Worm (Caenorhabditis elegans): ENCODE data around the gene srh-67.

Gene srh-67

DNA sequence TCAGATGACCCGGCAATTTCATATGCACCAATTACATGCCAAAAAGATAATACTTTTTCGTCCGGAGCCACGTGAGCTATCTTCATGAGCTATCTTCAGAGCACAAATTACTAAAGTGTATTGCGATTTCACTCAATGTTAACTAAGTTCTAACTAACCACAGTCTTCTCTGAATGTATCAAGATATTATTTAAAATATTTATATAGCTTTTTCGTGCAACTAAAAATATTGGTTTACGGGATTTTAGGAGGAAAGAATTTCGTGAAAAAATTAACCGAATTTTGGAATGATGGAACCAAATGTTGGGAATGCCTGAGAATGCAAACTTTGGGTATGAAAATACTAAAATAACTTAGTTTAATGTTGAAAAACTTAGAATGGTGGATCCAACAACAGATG lies 38.8 kb downstream of the srh-67 start, which contains the start of gene F49C5.16:
TSS of gene F49C5.16 (plus strand) at position 301 of the 400 bp plus-strand sequence.
- TF ChIP-seq lin-38 (GFP tag; IDR thresholded peaks at IDR 0.05) (no peak), T26A8.4 (GFP tag; IDR thresholded peaks at IDR 0.05) (no peak), madf-5 (GFP tag; IDR thresholded peaks at IDR 0.05) (no peak), aha-1 (tag) (no peak), nhr-28 (tag; optimal IDR thresholded peaks at IDR 0.05) (no peak), ces-1 (GFP tag; optimal IDR thresholded peaks at IDR 0.05) (no peak), mdt-29 (GFP tag; IDR thresholded peaks at IDR 0.05) (no peak), egl-43 (GFP tag; IDR thresholded peaks at IDR 0.05) (no peak), dmd-8 (GFP tag; IDR thresholded peaks at IDR 0.05) (no peak), spr-3 (GFP tag; optimal IDR thresholded peaks at IDR 0.05) (no peak), Y105C5A.15 (GFP tag; IDR thresholded peaks at IDR 0.05) (no peak), nhr-76 (tag; optimal IDR thresholded peaks at IDR 0.05) (no peak), lim-7 (GFP tag; IDR thresholded peaks at IDR 0.05) (no peak), zfp-2 (tag; optimal IDR thresholded peaks at IDR 0.05) (no peak), nhr-41 (GFP tag; IDR thresholded peaks at IDR 0.05) (no peak)

DNA sequence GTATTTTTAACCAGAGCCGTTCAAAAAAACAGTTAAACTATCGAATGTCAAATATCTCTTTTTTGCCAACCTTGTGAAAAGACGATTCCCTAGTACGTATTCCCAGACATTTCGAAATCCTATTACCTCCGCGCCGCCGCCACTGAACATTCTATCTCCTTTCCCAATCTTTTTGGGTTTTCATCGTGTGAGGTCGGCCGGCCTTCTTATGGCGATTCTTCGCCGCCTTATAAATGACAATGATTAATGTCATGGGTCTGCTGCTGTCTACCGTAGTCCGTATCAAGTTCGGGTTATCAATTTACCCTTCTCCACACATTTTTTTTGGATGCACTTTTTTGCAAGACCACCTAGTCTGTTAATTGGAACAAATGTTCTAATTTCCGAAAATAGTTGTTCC lies 40.9 kb downstream of the srh-67 start:
- TF ChIP-seq lim-7 (GFP tag; IDR thresholded peaks at IDR 0.05) (no peak), cey-2 (tag; optimal IDR thresholded peaks at IDR 0.05; ENCODE audit: borderline replicate concordance, insufficient read depth) (peak; percentile 16), unc-62 (GFP tag; optimal IDR thresholded peaks at IDR 0.05 in 1 of 2) (peak in 1 of 2 experiments; percentile 80), unc-62 (tag; optimal IDR thresholded peaks at IDR 0.05) (no peak), nhr-77 (tag; optimal IDR thresholded peaks at IDR 0.05) (no peak), D1046.2 (GFP tag; IDR thresholded peaks at IDR 0.05) (no peak), attf-4 (tag; optimal IDR thresholded peaks at IDR 0.05) (no peak), nhr-11 (tag; optimal IDR thresholded peaks at IDR 0.05) (no peak), tra-1 (GFP tag; IDR thresholded peaks at IDR 0.05) (0 out of 2 replicates have a peak, but pooled peaks have one; percentile 24), madf-9 (GFP tag; conservative IDR thresholded peaks at IDR 0.05) (no peak), lin-15B (tag; optimal IDR thresholded peaks at IDR 0.05) (no peak), dpl-1 (GFP tag; optimal IDR thresholded peaks at IDR 0.05) (no peak), nhr-28 (tag; optimal IDR thresholded peaks at IDR 0.05) (peak; percentile 47), ceh-44 (GFP tag; IDR thresholded peaks at IDR 0.05) (no peak), spr-3 (GFP tag; optimal IDR thresholded peaks at IDR 0.05) (no peak), ama-1 (optimal IDR thresholded peaks at IDR 0.05) (no peak), aha-1 (tag) (peak; percentile 78), daf-16 (GFP tag; optimal IDR thresholded peaks at IDR 0.05) (no peak), daf-16 (tag; optimal IDR thresholded peaks at IDR 0.05) (no peak), dmd-6 (GFP tag; IDR thresholded peaks at IDR 0.05) (no peak), T20F7.1 (GFP tag; optimal IDR thresholded peaks at IDR 0.05) (no peak)

DNA sequence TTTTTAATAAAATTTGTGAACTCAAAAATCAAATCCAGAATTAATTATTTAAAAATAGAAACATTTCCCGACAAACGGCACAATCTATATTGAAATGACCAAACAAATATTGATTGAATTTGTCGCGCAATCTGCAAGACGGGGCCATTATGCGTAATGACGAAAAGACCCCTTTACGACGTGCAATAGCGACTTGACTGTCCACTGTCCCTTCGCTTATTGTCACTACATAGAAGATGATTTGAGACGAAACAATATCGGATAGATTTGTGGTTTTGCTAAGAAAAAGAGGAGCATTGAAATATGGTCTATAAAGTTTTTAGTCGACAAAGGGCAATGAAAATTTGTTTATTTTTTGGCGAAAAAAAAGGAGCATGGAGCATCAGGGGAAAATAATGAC lies 42.2 kb downstream of the srh-67 start:
- TF ChIP-seq php-3 (GFP tag; IDR thresholded peaks at IDR 0.05) (no peak), ZK546.5 (tag; optimal IDR thresholded peaks at IDR 0.05) (no peak), aha-1 (tag) (peak; percentile 55), nhr-48 (tag; optimal IDR thresholded peaks at IDR 0.05) (no peak)

DNA sequence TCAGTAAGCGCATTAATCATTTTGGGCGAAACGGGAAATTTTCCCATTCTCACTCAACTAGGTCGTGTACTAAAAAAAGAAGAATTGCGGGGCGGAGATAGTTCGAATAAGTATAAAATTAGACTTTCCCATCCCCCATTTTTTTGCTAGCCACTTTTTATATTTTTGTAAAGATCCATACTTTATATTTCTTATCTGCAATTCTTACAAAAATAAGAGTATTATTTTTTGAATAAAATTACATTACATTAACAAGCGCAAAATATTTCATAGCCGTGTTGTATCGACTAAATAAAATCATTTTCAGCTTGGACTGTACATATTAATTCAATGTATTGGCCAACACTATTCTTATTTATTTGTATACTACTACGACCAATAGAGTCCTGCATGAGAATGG lies 46.8 kb downstream of the srh-67 start, which contains the start of gene F49C5.11:
TSS of gene F49C5.11 (plus strand) at position 301 of the 400 bp plus-strand sequence.
- TF ChIP-seq dmd-9 (GFP tag; IDR thresholded peaks at IDR 0.05) (no peak), unc-62 (GFP tag; optimal IDR thresholded peaks at IDR 0.05 in 1 of 2) (peak in 1 of 2 experiments; percentile 89), unc-62 (tag; optimal IDR thresholded peaks at IDR 0.05) (no peak)

All from whole organism, L4 larva.